Worm (Caenorhabditis elegans) whole organism, midembryonic: Measurements from ENCODE around the gene C01G10.6.

Experiments used
- cog-1 ChIP-seq: sonication (generic microtip); optimal IDR thresholded peaks from 2 replicates; lab custom pipeline; 2016; ENCODE audit warnings: missing genetic modification characterization, missing compliant biosample characterization
- flt-1 ChIP-seq: fragments of 200-800 bp; sonication (Bioruptor generic); IDR thresholded peaks from 2 replicates; pipeline ENCODE4 v1.3.6; 2022; ENCODE audit warnings: missing genetic modification characterization, missing compliant biosample characterization
- ref-1 ChIP-seq: fragments of 200-800 bp; sonication (Bioruptor generic); conservative IDR thresholded peaks from 2 replicates; pipeline ENCODE4 v1.3.6; 2022; ENCODE audit warnings: missing genetic modification reagents, missing genetic modification characterization, missing compliant biosample characterization

- TF ChIP-seq flt-1 (GFP tag; lab: Robert Waterston, UW) (no peak), ref-1 (no peak), cog-1 (tag; lab: Kevin White, UChicago) (no peak)
These were observed 8.9 kb upstream of the C01G10.6 start for ce11 chrV:15078560-15078959.
